Worm (Caenorhabditis elegans): Measurements from ENCODE around the gene dhhc-9.
A peak's percentile ranks its signal among the peaks of the same experiment; 100 is the strongest.

- TF ChIP-seq nhr-77 (tag; optimal IDR thresholded peaks at IDR 0.05) (no peak), unc-130 (tag; optimal IDR thresholded peaks at IDR 0.05) (no peak), blmp-1 (tag; optimal IDR thresholded peaks at IDR 0.05) (peak; percentile 27), nhr-12 (tag; optimal IDR thresholded peaks at IDR 0.05) (no peak), ama-1 (optimal IDR thresholded peaks at IDR 0.05) (no peak), C16A3.4 (tag; optimal IDR thresholded peaks at IDR 0.05) (no peak), skn-1 (tag; optimal IDR thresholded peaks at IDR 0.05) (no peak), elt-3 (tag; optimal IDR thresholded peaks at IDR 0.05) (no peak), tlp-1 (tag; optimal IDR thresholded peaks at IDR 0.05) (no peak), elt-2 (tag; optimal IDR thresholded peaks at IDR 0.05) (no peak), ztf-4 (tag; optimal IDR thresholded peaks at IDR 0.05) (no peak), zag-1 (tag; optimal IDR thresholded peaks at IDR 0.05) (no peak), egl-13 (tag; optimal IDR thresholded peaks at IDR 0.05) (no peak), snu-23 (GFP tag; optimal IDR thresholded peaks at IDR 0.05) (no peak)
These were observed 23.4 kb upstream of the dhhc-9 start for ce11 chrX:2425284-2425683.
